Fruit fly (Drosophila melanogaster) whole organism, embryonic: ENCODE measurements around the gene MED28.

ENCODE experiments used
- Atf-2 ChIP-seq: fragments of 200-800 bp; sonication (Bioruptor generic); optimal IDR thresholded peaks from 2 replicates; lab custom pipeline; 2016; ENCODE audit warnings: missing biosample characterization, missing genetic modification characterization
- BEAF-32 ChIP-seq: fragments of 200-800 bp; sonication (Bioruptor generic); optimal IDR thresholded peaks from 3 replicates; lab custom pipeline; 2017; ENCODE audit warnings: missing biosample characterization, missing genetic modification characterization, mild to moderate bottlenecking, moderate library complexity, missing genetic modification reagents
- CG11247 ChIP-seq: fragments of 200-800 bp; sonication (Bioruptor generic); IDR thresholded peaks from 2 replicates; pipeline ENCODE4 v1.3.6; 2022; ENCODE audit warnings: missing biosample characterization, missing genetic modification characterization
- CG12104 ChIP-seq: fragments of 200-800 bp; sonication (Bioruptor generic); optimal IDR thresholded peaks from 3 replicates; lab custom pipeline; 2016; ENCODE audit warnings: missing biosample characterization, missing genetic modification characterization
- CG14014 ChIP-seq: fragments of 200-800 bp; sonication (Bioruptor generic); IDR thresholded peaks from 2 replicates; pipeline ENCODE4 v1.3.6; 2022; ENCODE audit warnings: missing biosample characterization, missing genetic modification characterization
- CG15269 ChIP-seq: fragments of 200-800 bp; sonication (Bioruptor generic); optimal IDR thresholded peaks from 2 replicates; lab custom pipeline; 2018; ENCODE audit warnings: missing biosample characterization, mild to moderate bottlenecking, missing genetic modification characterization, moderate library complexity
- CG17568 ChIP-seq: fragments of 200-800 bp; sonication (Bioruptor generic); optimal IDR thresholded peaks from 2 replicates; lab custom pipeline; 2018; ENCODE audit warnings: missing biosample characterization, mild to moderate bottlenecking, missing genetic modification characterization, moderate library complexity
- CG17802 ChIP-seq: fragments of 200-800 bp; sonication (Bioruptor generic); optimal IDR thresholded peaks from 2 replicates; lab custom pipeline; 2018; ENCODE audit warnings: missing biosample characterization, mild to moderate bottlenecking, missing genetic modification characterization, moderate library complexity
- CG18599 ChIP-seq: fragments of 200-800 bp; sonication (Bioruptor generic); optimal IDR thresholded peaks from 3 replicates; lab custom pipeline; 2017; ENCODE audit warnings: missing biosample characterization, missing genetic modification characterization, mild to moderate bottlenecking, moderate library complexity, missing genetic modification reagents
- CG2120 ChIP-seq: fragments of 200-800 bp; sonication (Bioruptor generic); optimal IDR thresholded peaks from 3 replicates; lab custom pipeline; 2016; ENCODE audit warnings: missing biosample characterization, missing genetic modification characterization
- CG31388 ChIP-seq: fragments of 200-800 bp; sonication (Bioruptor generic); optimal IDR thresholded peaks from 2 replicates; lab custom pipeline; 2016; ENCODE audit warnings: missing biosample characterization, missing genetic modification characterization
- CG31441 ChIP-seq: fragments of 200-800 bp; sonication (Bioruptor generic); IDR thresholded peaks from 2 replicates; pipeline ENCODE4 v1.3.6; 2022; ENCODE audit warnings: missing biosample characterization, missing genetic modification characterization
- CG32767 ChIP-seq: fragments of 200-800 bp; sonication (Bioruptor generic); IDR thresholded peaks from 2 replicates; pipeline ENCODE4 v1.3.6; 2022; ENCODE audit warnings: missing biosample characterization, missing genetic modification characterization
- CG3281 ChIP-seq: fragments of 200-800 bp; sonication (Bioruptor generic); optimal IDR thresholded peaks from 3 replicates; lab custom pipeline; 2017; ENCODE audit warnings: missing biosample characterization, mild to moderate bottlenecking, missing genetic modification characterization
- CG4328 ChIP-seq: fragments of 200-800 bp; sonication (Bioruptor generic); optimal IDR thresholded peaks from 3 replicates; lab custom pipeline; 2017; ENCODE audit warnings: missing biosample characterization, missing genetic modification reagents, missing genetic modification characterization
- CG43689 ChIP-seq: fragments of 200-800 bp; sonication (Bioruptor generic); IDR thresholded peaks from 2 replicates; pipeline ENCODE4 v1.3.6; 2022; ENCODE audit warnings: missing biosample characterization, missing genetic modification characterization
- CG7786 ChIP-seq: fragments of 200-800 bp; sonication (Bioruptor generic); optimal IDR thresholded peaks from 2 replicates; lab custom pipeline; 2016; ENCODE audit warnings: missing biosample characterization, missing genetic modification characterization
- CG8089 ChIP-seq: fragments of 200-800 bp; sonication (Bioruptor generic); optimal IDR thresholded peaks from 3 replicates; lab custom pipeline; 2016; ENCODE audit warnings: missing biosample characterization, missing genetic modification characterization
- CG9932 ChIP-seq: fragments of 200-800 bp; sonication (Bioruptor generic); IDR thresholded peaks from 2 replicates; pipeline ENCODE4 v1.3.6; 2022; ENCODE audit warnings: missing biosample characterization, missing genetic modification characterization
- Dbx ChIP-seq: fragments of 200-800 bp; sonication (Bioruptor generic); IDR thresholded peaks from 3 replicates; pipeline ENCODE4 v1.3.6; 2022; ENCODE audit warnings: missing biosample characterization, missing genetic modification characterization
- Deaf1 ChIP-seq: fragments of 200-800 bp; optimal IDR thresholded peaks from 3 replicates; lab custom pipeline; 2019; ENCODE audit warnings: missing biosample characterization, mild to moderate bottlenecking, missing genetic modification characterization, moderate library complexity
- ERR ChIP-seq: fragments of 200-800 bp; sonication (Bioruptor generic); optimal IDR thresholded peaks from 2 replicates; lab custom pipeline; 2016; ENCODE audit warnings: missing biosample characterization, missing genetic modification characterization
- Hey ChIP-seq: fragments of 200-800 bp; sonication (Bioruptor generic); optimal IDR thresholded peaks from 3 replicates; lab custom pipeline; 2018; ENCODE audit warnings: missing biosample characterization, mild to moderate bottlenecking, missing genetic modification characterization
- Hmx ChIP-seq: fragments of 200-800 bp; sonication (Bioruptor generic); optimal IDR thresholded peaks from 2 replicates; lab custom pipeline; 2016; ENCODE audit warnings: missing biosample characterization, missing genetic modification characterization
- MBD-R2 ChIP-seq: fragments of 200-800 bp; sonication (Bioruptor generic); IDR thresholded peaks from 2 replicates; pipeline ENCODE4 v1.3.6; 2022; ENCODE audit warnings: missing biosample characterization, missing genetic modification characterization
- Max ChIP-seq: fragments of 200-800 bp; sonication (Bioruptor generic); optimal IDR thresholded peaks from 2 replicates; lab custom pipeline; 2016; ENCODE audit warnings: missing biosample characterization, mild to moderate bottlenecking, missing genetic modification characterization
- Mes4 ChIP-seq: fragments of 200-800 bp; sonication (Bioruptor generic); optimal IDR thresholded peaks from 2 replicates; lab custom pipeline; 2016; ENCODE audit warnings: missing biosample characterization, missing genetic modification characterization
- Myb ChIP-seq: fragments of 200-800 bp; sonication (Bioruptor generic); optimal IDR thresholded peaks from 2 replicates; lab custom pipeline; 2016; ENCODE audit warnings: missing biosample characterization, missing genetic modification characterization
- Oli ChIP-seq: fragments of 200-800 bp; sonication (Bioruptor generic); optimal IDR thresholded peaks from 2 replicates; lab custom pipeline; 2018; ENCODE audit warnings: missing biosample characterization, mild to moderate bottlenecking, missing genetic modification characterization, moderate library complexity
- Optix ChIP-seq: fragments of 200-800 bp; sonication (Bioruptor generic); IDR thresholded peaks from 3 replicates; pipeline ENCODE4 v1.3.6; 2022; ENCODE audit warnings: missing biosample characterization, missing genetic modification characterization
- TFAM ChIP-seq: fragments of 200-800 bp; sonication (Bioruptor generic); optimal IDR thresholded peaks from 2 replicates; lab custom pipeline; 2017; ENCODE audit warnings: missing biosample characterization, missing genetic modification characterization, inconsistent platforms
- Tbp ChIP-seq: fragments of >200 bp; optimal IDR thresholded peaks from 2 replicates; lab custom pipeline; 2018; ENCODE audit warnings: missing biosample characterization, missing genetic modification characterization
- Xbp1 ChIP-seq: fragments of 200-800 bp; sonication (Bioruptor generic); optimal IDR thresholded peaks from 3 replicates; lab custom pipeline; 2016; ENCODE audit warnings: missing biosample characterization, mild to moderate bottlenecking, missing genetic modification characterization
- abd-A ChIP-seq: fragments of 200-800 bp; sonication (Bioruptor generic); optimal IDR thresholded peaks from 3 replicates; lab custom pipeline; 2019; ENCODE audit warnings: missing biosample characterization, mild to moderate bottlenecking, missing genetic modification characterization, moderate library complexity
- ap ChIP-seq: fragments of 200-800 bp; sonication (Bioruptor generic); IDR thresholded peaks from 2 replicates; pipeline ENCODE4 v1.3.6; 2022; ENCODE audit warnings: missing biosample characterization, missing genetic modification characterization
- bab2 ChIP-seq: fragments of 200-800 bp; sonication (Bioruptor generic); optimal IDR thresholded peaks from 2 replicates; lab custom pipeline; 2016; ENCODE audit warnings: missing biosample characterization, missing genetic modification characterization
- bigmax ChIP-seq: fragments of 200-800 bp; sonication (Bioruptor generic); optimal IDR thresholded peaks from 2 replicates; lab custom pipeline; 2018; ENCODE audit warnings: missing biosample characterization, mild to moderate bottlenecking, missing genetic modification characterization
- crol ChIP-seq: fragments of 200-800 bp; sonication (Bioruptor generic); IDR thresholded peaks from 2 replicates; pipeline ENCODE4 v1.3.6; 2022; ENCODE audit warnings: missing biosample characterization, missing genetic modification characterization
- dan ChIP-seq: fragments of 200-800 bp; sonication (Bioruptor generic); IDR thresholded peaks from 2 replicates; pipeline ENCODE4 v1.3.6; 2022; ENCODE audit warnings: missing biosample characterization, missing genetic modification characterization
- dpn ChIP-seq, 2 experiments: fragments of 200-800 bp; sonication (Bioruptor generic); optimal IDR thresholded peaks; 3 replicates each; lab custom pipeline; 2016; ENCODE audit warnings: missing biosample characterization in 2 of 2, missing genetic modification characterization in 2 of 2
- exex ChIP-seq: fragments of 200-800 bp; sonication (Bioruptor generic); optimal IDR thresholded peaks from 4 replicates; lab custom pipeline; 2018; ENCODE audit warnings: missing biosample characterization, mild to moderate bottlenecking, missing genetic modification characterization, moderate library complexity
- ftz-f1 ChIP-seq: fragments of 200-800 bp; sonication (Bioruptor generic); optimal IDR thresholded peaks from 2 replicates; lab custom pipeline; 2016; ENCODE audit warnings: missing biosample characterization, missing genetic modification characterization
- lab ChIP-seq: fragments of 200-800 bp; sonication (Bioruptor generic); optimal IDR thresholded peaks from 3 replicates; lab custom pipeline; 2017; ENCODE audit warnings: missing biosample characterization, missing genetic modification characterization, mild to moderate bottlenecking, moderate library complexity, missing genetic modification reagents
- mirr ChIP-seq: fragments of 200-800 bp; sonication (Bioruptor generic); optimal IDR thresholded peaks from 3 replicates; lab custom pipeline; 2018; ENCODE audit warnings: missing biosample characterization, mild to moderate bottlenecking, missing genetic modification characterization
- row ChIP-seq: fragments of 200-800 bp; sonication (Bioruptor generic); IDR thresholded peaks from 3 replicates; pipeline ENCODE4 v1.3.6; 2022; ENCODE audit warnings: missing biosample characterization, missing genetic modification characterization
- sens-2 ChIP-seq: fragments of 200-800 bp; sonication (Bioruptor generic); IDR thresholded peaks from 2 replicates; pipeline ENCODE4 v1.3.6; 2022; ENCODE audit warnings: missing biosample characterization, missing genetic modification characterization
- sim ChIP-seq: fragments of 200-800 bp; sonication (Bioruptor generic); IDR thresholded peaks from 2 replicates; pipeline ENCODE4 v1.3.6; 2022; ENCODE audit warnings: missing biosample characterization, missing genetic modification characterization
- slou ChIP-seq: fragments of 200-800 bp; sonication (Bioruptor generic); optimal IDR thresholded peaks from 3 replicates; lab custom pipeline; 2016; ENCODE audit warnings: missing biosample characterization, missing genetic modification characterization
- slp2 ChIP-seq: fragments of 200-800 bp; sonication (Bioruptor generic); optimal IDR thresholded peaks from 2 replicates; lab custom pipeline; 2016; ENCODE audit warnings: missing biosample characterization, missing genetic modification characterization
- ssp ChIP-seq: fragments of 200-800 bp; sonication (Bioruptor generic); IDR thresholded peaks from 2 replicates; pipeline ENCODE4 v1.3.6; 2022; ENCODE audit warnings: missing biosample characterization, missing genetic modification characterization
- zf30C ChIP-seq: fragments of 200-800 bp; sonication (Bioruptor generic); optimal IDR thresholded peaks from 3 replicates; lab custom pipeline; 2018; ENCODE audit warnings: missing biosample characterization, mild to moderate bottlenecking, missing genetic modification characterization

Gene MED28

DNA sequence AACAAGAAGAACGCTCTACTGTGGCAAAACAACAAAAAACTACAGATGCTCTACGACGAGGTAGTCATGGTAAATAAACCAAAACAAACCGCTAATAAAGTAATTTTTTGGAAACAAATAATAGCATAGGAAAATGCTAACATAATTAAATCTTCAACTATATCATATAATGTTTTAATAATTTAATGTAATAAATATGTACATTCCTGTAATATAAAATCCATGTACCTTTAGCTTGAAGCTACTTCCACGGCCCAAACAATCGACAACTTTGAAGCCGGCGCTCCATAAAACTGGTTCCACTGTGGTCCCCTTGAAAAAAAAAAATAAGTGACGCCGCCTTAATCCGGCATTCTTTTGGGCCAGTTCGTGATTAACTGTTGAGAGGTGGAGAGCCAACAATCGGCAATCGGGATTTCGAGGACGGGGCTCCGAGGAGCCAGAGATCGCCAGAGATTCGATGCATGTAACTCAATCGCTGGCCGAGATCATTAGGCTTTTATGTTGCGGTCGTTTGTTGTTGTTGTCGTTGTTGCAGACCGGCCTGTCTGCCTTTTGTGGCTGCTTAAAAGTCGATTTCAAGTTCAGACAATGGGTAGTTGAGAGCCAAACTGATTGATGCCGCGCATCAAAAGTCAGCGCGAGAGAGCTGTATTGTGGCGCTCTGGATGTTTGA lies 14.0 kb upstream of the MED28 start (continued):
- TF ChIP-seq BEAF-32 (GFP tag; lab: Kevin White, UChicago) (no peak), bigmax (GFP tag; lab: Kevin White, UChicago) (no peak), CG2120 (peak; percentile 48), ap (no peak), CG31441 (GFP tag; lab: Robert Waterston, UW) (peak; percentile 48; the same call in 1 of the 2 replicates), dpn (GFP tag; optimal IDR thresholded peaks at IDR 0.05; lab: Kevin White, UChicago) (peak in 1 of 2 experiments; percentile 43), Dbx (GFP tag; lab: Robert Waterston, UW) (no peak; the same call in 2 of the 3 replicates), zf30C (GFP tag; lab: Kevin White, UChicago) (no peak), CG17568 (GFP tag; lab: Kevin White, UChicago) (peak; percentile 58), lab (GFP tag; lab: Kevin White, UChicago) (peak; percentile 67), Tbp (GFP tag; lab: Kevin White, UChicago) (no peak), ftz-f1 (GFP tag; lab: Kevin White, UChicago) (no peak), slou (no peak), CG17802 (tag; lab: Kevin White, UChicago) (no peak), CG9932 (GFP tag; lab: Robert Waterston, UW) (peak; percentile 76), sens-2 (GFP tag; lab: Robert Waterston, UW) (no peak), Hey (tag; lab: Kevin White, UChicago) (no peak), CG43689 (GFP tag; lab: Robert Waterston, UW) (no peak; the same call in 1 of the 2 replicates), CG18599 (GFP tag; lab: Kevin White, UChicago) (peak; percentile 49), CG32767 (GFP tag; lab: Robert Waterston, UW) (no peak), mirr (GFP tag; lab: Kevin White, UChicago) (no peak), exex (tag; lab: Kevin White, UChicago) (no peak), CG4328 (GFP tag; lab: Kevin White, UChicago) (no peak), Max (no peak), Atf-2 (no peak), CG7786 (GFP tag; lab: Kevin White, UChicago) (no peak), Hmx (GFP tag; lab: Kevin White, UChicago) (no peak), crol (no peak), CG3281 (GFP tag; lab: Kevin White, UChicago) (peak; percentile 39), Oli (peak; percentile 20), CG14014 (GFP tag; lab: Robert Waterston, UW) (peak; percentile 54; the same call in 1 of the 2 replicates), abd-A (peak; percentile 10), ERR (GFP tag; lab: Kevin White, UChicago) (no peak), MBD-R2 (GFP tag; lab: Robert Waterston, UW) (peak; percentile 38; the same call in 1 of the 2 replicates), Myb (GFP tag; lab: Kevin White, UChicago) (no peak), sim (GFP tag; lab: Robert Waterston, UW) (no peak), CG15269 (peak; percentile 76), ssp (GFP tag; lab: Robert Waterston, UW) (no peak), Mes4 (GFP tag; lab: Kevin White, UChicago) (no peak), bab2 (GFP tag; lab: Kevin White, UChicago) (no peak), Xbp1 (peak; percentile 21), slp2 (GFP tag; lab: Kevin White, UChicago) (no peak), CG12104 (GFP tag; lab: Kevin White, UChicago) (peak; percentile 55), row (GFP tag; lab: Robert Waterston, UW) (peak; percentile 73), dan (no peak), CG8089 (no peak), CG31388 (no peak), Deaf1 (tag; lab: Kevin White, UChicago) (peak; percentile 22), Optix (GFP tag; lab: Robert Waterston, UW) (no peak), TFAM (GFP tag; lab: Kevin White, UChicago) (no peak), CG11247 (no peak)
